Fruit fly (Drosophila melanogaster): ENCODE results near the gene CG14286.

DNA sequence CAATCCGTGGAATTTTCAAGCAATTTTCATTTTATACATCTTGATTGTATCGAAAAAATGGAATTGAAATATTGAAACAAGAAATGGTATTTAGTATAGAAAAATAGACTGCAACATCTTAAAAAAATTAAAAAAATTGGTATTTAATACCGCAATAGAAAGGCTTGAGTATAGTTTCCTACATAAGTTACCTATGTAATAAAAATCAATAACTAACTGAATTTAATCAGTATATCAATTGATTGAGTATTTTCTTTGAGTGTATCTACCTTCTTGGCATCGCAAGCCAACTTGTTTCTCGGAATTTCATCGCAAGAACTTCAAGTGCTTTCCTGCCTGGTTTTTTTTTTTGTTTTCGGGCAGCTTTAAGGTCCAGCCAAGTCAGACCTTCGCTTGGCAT lies 33.4 kb upstream of the CG14286 start:
- TF ChIP-seq psq (optimal IDR thresholded peaks at IDR 0.05) (no peak), insv (optimal IDR thresholded peaks at IDR 0.05) (no peak)
